Fruit fly (Drosophila melanogaster) whole organism, embryonic: ENCODE data around the gene Creld.

Source experiments
- BtbVII ChIP-seq: fragments of 200-800 bp; sonication (Bioruptor generic); optimal IDR thresholded peaks from 3 replicates; lab custom pipeline; 2017; ENCODE audit warnings: missing biosample characterization, mild to moderate bottlenecking, missing genetic modification characterization
- CG10462 ChIP-seq: fragments of 200-800 bp; sonication (Bioruptor generic); optimal IDR thresholded peaks from 2 replicates; lab custom pipeline; 2016; ENCODE audit warnings: missing biosample characterization, missing genetic modification characterization
- CG1233 ChIP-seq: fragments of 200-800 bp; sonication (Bioruptor generic); optimal IDR thresholded peaks from 4 replicates; lab custom pipeline; 2018; ENCODE audit warnings: missing biosample characterization, mild to moderate bottlenecking, missing genetic modification characterization
- CG13624 ChIP-seq: fragments of 200-800 bp; sonication (Bioruptor generic); optimal IDR thresholded peaks from 2 replicates; lab custom pipeline; 2016; ENCODE audit warnings: missing biosample characterization, missing genetic modification characterization
- CG14860 ChIP-seq: fragments of 200-800 bp; sonication (Bioruptor generic); IDR thresholded peaks from 3 replicates; pipeline ENCODE4 v1.3.6; 2022; ENCODE audit warnings: missing biosample characterization, missing genetic modification characterization; ENCODE audit not compliant: partially characterized antibody
- CG17612 ChIP-seq: fragments of 200-800 bp; sonication (Bioruptor generic); IDR thresholded peaks from 2 replicates; pipeline ENCODE4 v1.3.6; 2022; ENCODE audit warnings: missing biosample characterization, missing genetic modification characterization
- CG18262 ChIP-seq: fragments of 200-800 bp; optimal IDR thresholded peaks from 3 replicates; lab custom pipeline; 2019; ENCODE audit warnings: missing biosample characterization, mild to moderate bottlenecking, missing genetic modification characterization, moderate library complexity
- CG1832 ChIP-seq: fragments of 200-800 bp; sonication (Bioruptor generic); optimal IDR thresholded peaks from 2 replicates; lab custom pipeline; 2017; ENCODE audit warnings: missing biosample characterization, mild to moderate bottlenecking, missing genetic modification characterization, inconsistent platforms
- CG34422 ChIP-seq: fragments of 200-800 bp; sonication (Bioruptor generic); IDR thresholded peaks from 3 replicates; pipeline ENCODE4 v1.3.6; 2022; ENCODE audit warnings: missing biosample characterization, missing genetic modification characterization
- CG3838 ChIP-seq: fragments of 200-800 bp; sonication (Bioruptor generic); optimal IDR thresholded peaks from 3 replicates; lab custom pipeline; 2016; ENCODE audit warnings: missing biosample characterization, missing genetic modification characterization
- CG43689 ChIP-seq: fragments of 200-800 bp; sonication (Bioruptor generic); IDR thresholded peaks from 2 replicates; pipeline ENCODE4 v1.3.6; 2022; ENCODE audit warnings: missing biosample characterization, missing genetic modification characterization
- CG6175 ChIP-seq: fragments of 200-800 bp; sonication (Bioruptor generic); IDR thresholded peaks from 3 replicates; pipeline ENCODE4 v1.3.6; 2022; ENCODE audit warnings: missing biosample characterization, missing genetic modification characterization
- CG6272 ChIP-seq: fragments of 200-800 bp; sonication (Bioruptor generic); IDR thresholded peaks from 2 replicates; pipeline ENCODE4 v1.3.6; 2022; ENCODE audit warnings: missing biosample characterization, missing genetic modification characterization
- CG6683 ChIP-seq: fragments of 200-800 bp; sonication (Bioruptor generic); optimal IDR thresholded peaks from 2 replicates; lab custom pipeline; 2017; ENCODE audit warnings: missing biosample characterization, mild to moderate bottlenecking, missing genetic modification characterization, missing genetic modification reagents
- CG6854 ChIP-seq: fragments of 200-800 bp; sonication (Bioruptor generic); optimal IDR thresholded peaks from 3 replicates; lab custom pipeline; 2017; ENCODE audit warnings: missing biosample characterization, mild to moderate bottlenecking, missing genetic modification characterization
- CG7839 ChIP-seq: fragments of 200-800 bp; sonication (Bioruptor generic); optimal IDR thresholded peaks from 3 replicates; lab custom pipeline; 2018; ENCODE audit warnings: missing biosample characterization, mild to moderate bottlenecking, missing genetic modification characterization, moderate library complexity
- CG9876 ChIP-seq: fragments of 200-800 bp; sonication (Bioruptor generic); optimal IDR thresholded peaks from 2 replicates; lab custom pipeline; 2016; ENCODE audit warnings: missing biosample characterization, missing genetic modification characterization
- CG9932 ChIP-seq: fragments of 200-800 bp; sonication (Bioruptor generic); IDR thresholded peaks from 2 replicates; pipeline ENCODE4 v1.3.6; 2022; ENCODE audit warnings: missing biosample characterization, missing genetic modification characterization
- Dll ChIP-seq: fragments of 200-800 bp; sonication (Bioruptor generic); IDR thresholded peaks from 4 replicates; pipeline ENCODE4 v1.3.6; 2022; ENCODE audit warnings: missing biosample characterization, missing genetic modification characterization; ENCODE audit not compliant: partially characterized antibody
- Doc3 ChIP-seq: fragments of 200-800 bp; sonication (Bioruptor generic); IDR thresholded peaks from 3 replicates; pipeline ENCODE4 v1.3.6; 2022; ENCODE audit warnings: missing biosample characterization, missing genetic modification characterization; ENCODE audit not compliant: partially characterized antibody
- Ets97D ChIP-seq: fragments of 200-800 bp; sonication (Bioruptor generic); optimal IDR thresholded peaks from 3 replicates; lab custom pipeline; 2016; ENCODE audit warnings: missing biosample characterization, missing genetic modification characterization
- Kr ChIP-seq: fragments of 200-800 bp; sonication (Bioruptor generic); optimal IDR thresholded peaks from 2 replicates; lab custom pipeline; 2017; ENCODE audit warnings: missing biosample characterization, mild to moderate bottlenecking, missing genetic modification characterization
- Lim3 ChIP-seq: fragments of 200-800 bp; sonication (Bioruptor generic); IDR thresholded peaks from 2 replicates; pipeline ENCODE4 v1.3.6; 2022; ENCODE audit warnings: missing biosample characterization, missing genetic modification characterization
- NK7.1 ChIP-seq: fragments of 200-800 bp; sonication (Bioruptor generic); optimal IDR thresholded peaks from 3 replicates; lab custom pipeline; 2016; ENCODE audit warnings: missing biosample characterization, missing genetic modification characterization
- Oli ChIP-seq: fragments of 200-800 bp; sonication (Bioruptor generic); optimal IDR thresholded peaks from 2 replicates; lab custom pipeline; 2018; ENCODE audit warnings: missing biosample characterization, mild to moderate bottlenecking, missing genetic modification characterization, moderate library complexity
- Side ChIP-seq: fragments of 200-800 bp; sonication (Bioruptor generic); optimal IDR thresholded peaks from 2 replicates; lab custom pipeline; 2016; ENCODE audit warnings: missing biosample characterization, missing genetic modification characterization
- Sry-β ChIP-seq: fragments of 200-800 bp; sonication (Bioruptor generic); optimal IDR thresholded peaks from 2 replicates; lab custom pipeline; 2018; ENCODE audit warnings: missing biosample characterization, mild to moderate bottlenecking, missing genetic modification characterization, moderate library complexity
- Tbp ChIP-seq: fragments of >200 bp; optimal IDR thresholded peaks from 2 replicates; lab custom pipeline; 2018; ENCODE audit warnings: missing biosample characterization, missing genetic modification characterization
- ap ChIP-seq: fragments of 200-800 bp; sonication (Bioruptor generic); IDR thresholded peaks from 2 replicates; pipeline ENCODE4 v1.3.6; 2022; ENCODE audit warnings: missing biosample characterization, missing genetic modification characterization
- croc ChIP-seq: fragments of 200-800 bp; sonication (Bioruptor generic); conservative IDR thresholded peaks from 3 replicates; pipeline ENCODE4 v1.3.6; 2022; ENCODE audit warnings: missing biosample characterization, missing genetic modification characterization
- cwo ChIP-seq: fragments of 200-800 bp; sonication (Bioruptor generic); optimal IDR thresholded peaks from 3 replicates; lab custom pipeline; 2017; ENCODE audit warnings: missing biosample characterization, missing genetic modification characterization, mild to moderate bottlenecking, moderate library complexity, missing genetic modification reagents
- eve ChIP-seq, 2 experiments: fragments of >200 bp; optimal IDR thresholded peaks; 2 replicates each; lab custom pipeline; 2017; ENCODE audit warnings: missing biosample characterization in 2 of 2, missing genetic modification characterization in 2 of 2
- exex ChIP-seq: fragments of 200-800 bp; sonication (Bioruptor generic); optimal IDR thresholded peaks from 4 replicates; lab custom pipeline; 2018; ENCODE audit warnings: missing biosample characterization, mild to moderate bottlenecking, missing genetic modification characterization, moderate library complexity
- fd64A ChIP-seq: fragments of 200-800 bp; sonication (Bioruptor generic); optimal IDR thresholded peaks from 3 replicates; lab custom pipeline; 2018; ENCODE audit warnings: missing biosample characterization, mild to moderate bottlenecking, missing genetic modification characterization
- ftz-f1 ChIP-seq: fragments of 200-800 bp; sonication (Bioruptor generic); optimal IDR thresholded peaks from 2 replicates; lab custom pipeline; 2016; ENCODE audit warnings: missing biosample characterization, missing genetic modification characterization
- gcm ChIP-seq: fragments of 200-800 bp; sonication (Bioruptor generic); optimal IDR thresholded peaks from 2 replicates; lab custom pipeline; 2019; ENCODE audit warnings: missing biosample characterization, mild to moderate bottlenecking, missing genetic modification characterization, moderate library complexity
- hkb ChIP-seq, 2 experiments: fragments of 200-800 bp in 1 of 2; fragments of >200 bp in 1 of 2; sonication (Bioruptor generic) in 1 of 2; IDR thresholded peaks in 1 of 2; optimal IDR thresholded peaks in 1 of 2; 2 replicates each; pipeline versions ENCODE4 v1.3.6 to Lab custom; 2017 to 2022; ENCODE audit warnings: missing biosample characterization in 1 of 2, missing genetic modification characterization in 1 of 2
- ken ChIP-seq: fragments of 200-800 bp; sonication (Bioruptor generic); IDR thresholded peaks from 3 replicates; pipeline ENCODE4 v1.3.6; 2022; ENCODE audit warnings: missing biosample characterization, missing genetic modification characterization
- nerfin-1 ChIP-seq: fragments of 200-800 bp; sonication (Bioruptor generic); optimal IDR thresholded peaks from 3 replicates; lab custom pipeline; 2019; ENCODE audit warnings: missing biosample characterization, mild to moderate bottlenecking, missing genetic modification characterization, moderate library complexity
- odd ChIP-seq: fragments of 200-800 bp; sonication (Bioruptor generic); optimal IDR thresholded peaks from 2 replicates; lab custom pipeline; 2017; ENCODE audit warnings: missing biosample characterization, mild to moderate bottlenecking, missing genetic modification characterization
- otp ChIP-seq: fragments of 200-800 bp; sonication (Bioruptor generic); IDR thresholded peaks from 3 replicates; pipeline ENCODE4, ENCODE4 v1.3.6; 2022; ENCODE audit warnings: missing biosample characterization, missing genetic modification characterization
- pb ChIP-seq: fragments of 200-800 bp; sonication (Bioruptor generic); optimal IDR thresholded peaks from 3 replicates; lab custom pipeline; 2016; ENCODE audit warnings: missing biosample characterization, missing genetic modification characterization
- rib ChIP-seq: fragments of 200-800 bp; sonication (Bioruptor generic); IDR thresholded peaks from 2 replicates; pipeline ENCODE4 v1.3.6; 2022; ENCODE audit warnings: missing biosample characterization, missing genetic modification characterization
- row ChIP-seq: fragments of 200-800 bp; sonication (Bioruptor generic); IDR thresholded peaks from 3 replicates; pipeline ENCODE4 v1.3.6; 2022; ENCODE audit warnings: missing biosample characterization, missing genetic modification characterization
- sd ChIP-seq: fragments of 200-800 bp; sonication (Bioruptor generic); optimal IDR thresholded peaks from 3 replicates; lab custom pipeline; 2018; ENCODE audit warnings: missing biosample characterization, mild to moderate bottlenecking, missing genetic modification characterization, moderate library complexity
- tna ChIP-seq: fragments of 200-800 bp; sonication (Bioruptor generic); IDR thresholded peaks from 2 replicates; pipeline ENCODE4 v1.3.6; 2022; ENCODE audit warnings: missing biosample characterization, missing genetic modification characterization; ENCODE audit not compliant: partially characterized antibody
- wor ChIP-seq: fragments of 200-800 bp; sonication (Bioruptor generic); IDR thresholded peaks from 2 replicates; pipeline ENCODE4 v1.3.6; 2022; ENCODE audit warnings: missing biosample characterization, missing genetic modification characterization
- z ChIP-seq: fragments of 200-800 bp; sonication (Bioruptor generic); IDR thresholded peaks from 3 replicates; pipeline ENCODE4 v1.3.6; 2022; ENCODE audit warnings: missing biosample characterization, missing genetic modification characterization

The Creld gene

DNA sequence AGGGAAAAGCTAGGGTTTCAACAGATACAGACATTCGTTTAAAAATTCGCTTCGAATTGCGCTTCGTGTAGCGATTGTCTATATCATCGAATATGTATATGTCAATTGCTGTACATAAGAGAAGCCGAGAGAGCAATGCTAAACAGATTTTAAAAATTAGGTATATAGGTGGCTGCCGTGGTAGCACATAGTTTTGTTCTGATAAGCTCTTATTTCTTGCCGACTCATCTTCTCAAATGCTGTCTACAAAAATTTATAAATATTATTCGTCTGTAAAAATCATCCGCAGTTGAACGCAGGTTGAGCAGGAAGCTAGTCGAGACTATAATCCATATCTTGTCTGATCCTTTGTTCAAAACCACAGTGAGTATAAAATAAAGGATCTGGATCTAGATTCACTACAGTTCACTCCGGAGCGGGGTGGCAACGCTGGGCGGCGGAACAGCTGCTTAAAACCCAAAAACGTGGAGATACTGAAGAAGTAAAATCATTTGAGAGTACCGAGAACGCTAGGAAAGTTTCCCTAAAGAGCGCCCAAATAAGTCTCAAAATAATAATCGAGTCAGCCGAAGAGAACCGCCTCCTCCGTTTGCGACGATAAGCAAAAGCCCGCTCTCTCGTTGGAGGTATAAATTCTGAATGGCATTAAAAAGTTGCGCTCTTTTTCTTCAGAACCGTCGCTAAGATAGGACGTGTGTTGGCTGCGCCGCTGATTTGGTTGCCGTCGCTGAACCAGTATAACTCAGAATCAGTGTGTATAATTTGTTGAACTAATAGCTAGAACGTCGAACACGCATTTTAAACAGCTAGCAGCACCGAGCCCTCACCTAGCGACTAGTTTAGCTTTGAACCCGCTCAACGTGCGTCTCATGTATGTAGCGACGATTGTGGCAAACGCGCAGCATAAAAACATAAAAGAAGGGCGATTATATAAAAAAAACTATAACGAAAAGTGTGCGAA, 5.6 kb downstream of the Creld start (continued):
- TF ChIP-seq Oli (no peak), CG1233 (GFP tag; lab: Kevin White, UChicago) (no peak), otp (GFP tag; lab: Robert Waterston, UW) (peak; percentile 45; the same call in 1 of the 3 replicates), cwo (GFP tag; lab: Kevin White, UChicago) (peak; percentile 34), croc (no peak), CG6272 (GFP tag; lab: Robert Waterston, UW) (no peak), hkb (optimal IDR thresholded peaks at IDR 0.05; lab: Kevin White, UChicago) (no peak), hkb (GFP tag; IDR thresholded peaks at IDR 0.05; lab: Robert Waterston, UW) (0 out of 2 replicates have a peak, but pooled peaks have one; percentile 9), rib (peak; percentile 58), ap (no peak), CG6175 (peak; percentile 24; the same call in 1 of the 3 replicates), CG43689 (GFP tag; lab: Robert Waterston, UW) (no peak), CG9932 (GFP tag; lab: Robert Waterston, UW) (0 out of 2 replicates have a peak, but pooled peaks have one; percentile 29), Dll (GFP tag; lab: Robert Waterston, UW) (peak; percentile 53; the same call in 3 of the 4 replicates), BtbVII (peak; percentile 59), CG6683 (GFP tag; lab: Kevin White, UChicago) (no peak), fd64A (no peak), Side (no peak), pb (GFP tag; lab: Kevin White, UChicago) (no peak), CG7839 (no peak), Sry-β (GFP tag; lab: Kevin White, UChicago) (peak; percentile 55), NK7.1 (GFP tag; lab: Kevin White, UChicago) (no peak), odd (GFP tag; lab: Kevin White, UChicago) (no peak), exex (tag; lab: Kevin White, UChicago) (peak; percentile 47), CG13624 (GFP tag; lab: Kevin White, UChicago) (peak; percentile 33), CG14860 (GFP tag; lab: Robert Waterston, UW) (no peak), z (GFP tag; lab: Robert Waterston, UW) (peak; percentile 77), CG6854 (GFP tag; lab: Kevin White, UChicago) (peak; percentile 64), CG1832 (GFP tag; lab: Kevin White, UChicago) (no peak), CG18262 (tag; lab: Kevin White, UChicago) (peak; percentile 16), Tbp (GFP tag; lab: Kevin White, UChicago) (no peak), wor (GFP tag; lab: Robert Waterston, UW) (no peak), nerfin-1 (tag; lab: Kevin White, UChicago) (peak; percentile 2), Lim3 (GFP tag; lab: Robert Waterston, UW) (no peak), Ets97D (GFP tag; lab: Kevin White, UChicago) (peak; percentile 24), ftz-f1 (peak; percentile 9), sd (tag; lab: Kevin White, UChicago) (no peak), tna (GFP tag; lab: Robert Waterston, UW) (no peak), ken (no peak; the same call in 2 of the 3 replicates), CG9876 (GFP tag; lab: Kevin White, UChicago) (no peak), Kr (GFP tag; lab: Kevin White, UChicago) (no peak), CG34422 (GFP tag; lab: Robert Waterston, UW) (no peak), gcm (peak; percentile 59), CG17612 (GFP tag; lab: Robert Waterston, UW) (no peak), eve (GFP tag; optimal IDR thresholded peaks at IDR 0.05; lab: Kevin White, UChicago) (no peak), row (GFP tag; lab: Robert Waterston, UW) (peak; percentile 76), CG3838 (no peak), Doc3 (GFP tag; lab: Robert Waterston, UW) (no peak), CG10462 (GFP tag; lab: Kevin White, UChicago) (no peak)
